Worm (Caenorhabditis elegans): Measurements from ENCODE around the gene glb-25.

Gene glb-25

ce11 chrV:1991381-1991780 is 53.3 kb downstream of the glb-25 start (continued):
- TF ChIP-seq athp-1 (tag; optimal IDR thresholded peaks at IDR 0.05) = no peak
- no peak for TF ChIP-seq mcd-1 (GFP tag; IDR thresholded peaks at IDR 0.05)
- no peak for TF ChIP-seq Y95B8A.8 (GFP tag; IDR thresholded peaks at IDR 0.05)
- no peak for TF ChIP-seq die-1 (tag; optimal IDR thresholded peaks at IDR 0.05)

ce11 chrV:1992515-1992968 is 54.5 kb downstream of the glb-25 start, which contains the start of gene tnt-4:
Gene tnt-4, minus strand, starts transcription at chrV:1992918.
- TF ChIP-seq ceh-40 (GFP tag; IDR thresholded peaks at IDR 0.05) (no peak), zfh-2 (GFP tag; conservative IDR thresholded peaks at IDR 0.05) (peak; percentile 55)

- TF ChIP-seq zim-3 (tag; optimal IDR thresholded peaks at IDR 0.05) = no peak
- TF ChIP-seq xnd-1 (tag; optimal IDR thresholded peaks at IDR 0.05) = no peak
- TF ChIP-seq gei-17 (GFP tag; optimal IDR thresholded peaks at IDR 0.05) = no peak
- no peak for TF ChIP-seq madf-6 (GFP tag; IDR thresholded peaks at IDR 0.05)
- no peak for TF ChIP-seq T07F8.4 (tag; optimal IDR thresholded peaks at IDR 0.05)
- no peak for TF ChIP-seq madf-8 (GFP tag; conservative IDR thresholded peaks at IDR 0.05)
- no peak for TF ChIP-seq B0019.2 (GFP tag; conservative IDR thresholded peaks at IDR 0.05)
- TF ChIP-seq lsy-27 (tag; optimal IDR thresholded peaks at IDR 0.05; ENCODE audit: borderline replicate concordance, insufficient read depth) = no peak
These were observed 60.3 kb downstream of the glb-25 start for ce11 chrV:1998358-1998757.

ce11 chrV:1999531-2000094 is 61.5 kb downstream of the glb-25 start, which contains the start of gene alh-5:
Gene alh-5, minus strand, starts transcription at chrV:1999581.
- TF ChIP-seq die-1 (tag; optimal IDR thresholded peaks at IDR 0.05) (no peak), nhr-80 (tag; optimal IDR thresholded peaks at IDR 0.05) (peak; percentile 19), tbp1 (GFP tag; optimal IDR thresholded peaks at IDR 0.05) (no peak), C17E4.6 (GFP tag; IDR thresholded peaks at IDR 0.05) (no peak)
